Worm (Caenorhabditis elegans) whole organism, L3 larva: Measurements from ENCODE around the gene ubc-17.

Experiments
- ceh-9 ChIP-seq: sonication (generic microtip); optimal IDR thresholded peaks from 2 replicates; lab custom pipeline; 2018; ENCODE audit warnings: missing biosample characterization, missing genetic modification characterization
- daf-12 ChIP-seq: fragments of 150-350 bp; optimal IDR thresholded peaks from 2 replicates; lab custom pipeline; 2014; ENCODE audit warnings: missing biosample characterization, missing genetic modification reagents, missing genetic modification characterization
- egl-5 ChIP-seq: fragments of 150-350 bp; optimal IDR thresholded peaks from 2 replicates; lab custom pipeline; 2017; ENCODE audit warnings: missing biosample characterization, missing genetic modification reagents, missing genetic modification characterization, inconsistent platforms
- pha-4 ChIP-seq: fragments of 150-350 bp; optimal IDR thresholded peaks from 2 replicates; lab custom pipeline; 2014; ENCODE audit warnings: missing biosample characterization, missing genetic modification reagents, missing genetic modification characterization
- tbx-2 ChIP-seq: sonication (generic microtip); optimal IDR thresholded peaks from 2 replicates; lab custom pipeline; 2016; ENCODE audit warnings: mild to moderate bottlenecking, missing genetic modification characterization, missing compliant biosample characterization
- ztf-4 ChIP-seq: fragments of 150-350 bp; optimal IDR thresholded peaks from 2 replicates; lab custom pipeline; 2014; ENCODE audit warnings: missing biosample characterization, missing genetic modification characterization

ubc-17 gene

ce11 chrX:7101477-7101876, 51.1 kb downstream of the ubc-17 start, which contains the start of gene C36B7.3:
TSS of gene C36B7.3 (plus strand) at chrX:7101777.
- TF ChIP-seq pha-4 = no peak
- no peak for TF ChIP-seq ceh-9 (tag; lab: Kevin White, UChicago)
- TF ChIP-seq daf-12 (tag; lab: Kevin White, UChicago) = no peak
- no peak for TF ChIP-seq ztf-4 (tag; lab: Kevin White, UChicago)
- no peak for TF ChIP-seq tbx-2 (tag; lab: Kevin White, UChicago)
- TF ChIP-seq egl-5 (tag; lab: Kevin White, UChicago) = no peak
